Worm (Caenorhabditis elegans): ENCODE data around the gene crt-1.

DNA sequence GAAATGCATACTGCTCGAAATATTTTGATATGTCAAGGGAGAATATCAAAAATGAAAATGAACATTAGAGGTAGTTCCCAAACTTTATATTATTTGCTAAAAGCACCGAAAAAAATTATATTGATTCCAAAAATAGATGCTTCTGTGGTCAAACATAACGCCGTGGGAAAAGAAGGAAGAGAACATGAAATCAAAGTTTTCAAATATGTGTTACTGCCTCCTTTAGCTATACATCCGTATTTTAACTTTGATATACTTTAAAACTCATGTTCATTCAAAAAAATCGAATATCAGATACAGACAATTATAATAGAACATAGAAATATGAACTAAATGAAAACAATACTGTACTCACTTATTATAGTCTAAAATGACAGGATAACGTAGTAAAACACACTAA is 3.1 kb upstream of the crt-1 start, which contains the start of gene Y38A10A.11:
- TF ChIP-seq ceh-36 (tag; optimal IDR thresholded peaks at IDR 0.05) (no peak), ama-1 (optimal IDR thresholded peaks at IDR 0.05) (no peak), ets-7 (tag; optimal IDR thresholded peaks at IDR 0.05) (no peak), F13C5.2 (tag; optimal IDR thresholded peaks at IDR 0.05) (no peak), flt-1 (GFP tag; IDR thresholded peaks at IDR 0.05) (no peak)

All from whole organism, early embryonic.